Fruit fly (Drosophila melanogaster) whole organism, prepupa: Measurements from ENCODE around the gene CG9586.

Source experiments
- Blimp-1 ChIP-seq: fragments of 200-800 bp; sonication (Bioruptor generic); optimal IDR thresholded peaks from 3 replicates; lab custom pipeline; 2017; ENCODE audit warnings: missing biosample characterization, missing genetic modification characterization, mild to moderate bottlenecking, moderate library complexity, missing genetic modification reagents
- CG10631 ChIP-seq: fragments of 200-800 bp; sonication (Bioruptor generic); optimal IDR thresholded peaks from 2 replicates; lab custom pipeline; 2016; ENCODE audit warnings: missing biosample characterization, missing genetic modification characterization
- CG10669 ChIP-seq: fragments of 200-800 bp; sonication (Bioruptor generic); optimal IDR thresholded peaks from 3 replicates; lab custom pipeline; 2018; ENCODE audit warnings: missing biosample characterization, mild to moderate bottlenecking, missing genetic modification characterization, moderate library complexity
- CG11294 ChIP-seq: fragments of 200-800 bp; sonication (Bioruptor generic); IDR thresholded peaks from 2 replicates; pipeline ENCODE4 v1.3.6; 2022; ENCODE audit warnings: missing biosample characterization, missing genetic modification characterization
- CG15336 ChIP-seq: fragments of 200-800 bp; sonication (Bioruptor generic); IDR thresholded peaks from 2 replicates; pipeline ENCODE4 v1.3.6; 2022; ENCODE audit warnings: missing biosample characterization, missing genetic modification characterization
- CG1621 ChIP-seq: fragments of 200-800 bp; sonication (Bioruptor generic); optimal IDR thresholded peaks from 3 replicates; lab custom pipeline; 2018; ENCODE audit warnings: missing biosample characterization, mild to moderate bottlenecking, missing genetic modification characterization
- CG3032 ChIP-seq: fragments of 200-800 bp; optimal IDR thresholded peaks from 2 replicates; lab custom pipeline; 2019; ENCODE audit warnings: missing biosample characterization, mild to moderate bottlenecking, missing genetic modification characterization, moderate library complexity
- CG31627 ChIP-seq: fragments of 200-800 bp; sonication (Bioruptor generic); optimal IDR thresholded peaks from 3 replicates; lab custom pipeline; 2016; ENCODE audit warnings: missing biosample characterization, missing genetic modification characterization
- CG32006 ChIP-seq: fragments of 200-800 bp; sonication (Bioruptor generic); optimal IDR thresholded peaks from 3 replicates; lab custom pipeline; 2017; ENCODE audit warnings: missing biosample characterization, mild to moderate bottlenecking, missing genetic modification characterization
- CG34406 ChIP-seq: fragments of 200-800 bp; sonication (Bioruptor generic); optimal IDR thresholded peaks from 3 replicates; lab custom pipeline; 2016; ENCODE audit warnings: missing biosample characterization, missing genetic modification characterization
- CG3919 ChIP-seq: fragments of 200-800 bp; sonication (Bioruptor generic); optimal IDR thresholded peaks from 3 replicates; lab custom pipeline; 2016; ENCODE audit warnings: missing biosample characterization, missing genetic modification characterization
- CG6163 ChIP-seq: fragments of 200-800 bp; sonication (Bioruptor generic); IDR thresholded peaks from 3 replicates; pipeline ENCODE4 v1.3.6; 2022; ENCODE audit warnings: missing biosample characterization, missing genetic modification characterization
- CG6276 ChIP-seq: fragments of 200-800 bp; sonication (Bioruptor generic); optimal IDR thresholded peaks from 2 replicates; lab custom pipeline; 2017; ENCODE audit warnings: missing biosample characterization, mild to moderate bottlenecking, missing genetic modification characterization
- CG6792 ChIP-seq: fragments of 200-800 bp; sonication (Bioruptor generic); optimal IDR thresholded peaks from 3 replicates; lab custom pipeline; 2016; ENCODE audit warnings: missing biosample characterization, missing genetic modification characterization
- CG6808 ChIP-seq: fragments of 200-800 bp; sonication (Bioruptor generic); optimal IDR thresholded peaks from 3 replicates; lab custom pipeline; 2017; ENCODE audit warnings: missing biosample characterization, missing genetic modification characterization, mild to moderate bottlenecking, moderate library complexity, missing genetic modification reagents
- CG6854 ChIP-seq: fragments of 200-800 bp; sonication (Bioruptor generic); optimal IDR thresholded peaks from 2 replicates; lab custom pipeline; 2017; ENCODE audit warnings: missing biosample characterization, mild to moderate bottlenecking, missing genetic modification characterization
- CG8119 ChIP-seq: fragments of 200-800 bp; sonication (Bioruptor generic); IDR thresholded peaks from 3 replicates; pipeline ENCODE4 v1.3.6; 2022; ENCODE audit warnings: missing biosample characterization, missing genetic modification characterization
- CG8319 ChIP-seq: fragments of 200-800 bp; sonication (Bioruptor generic); optimal IDR thresholded peaks from 3 replicates; lab custom pipeline; 2016; ENCODE audit warnings: missing biosample characterization, missing genetic modification characterization
- CG8632 ChIP-seq: fragments of 200-800 bp; sonication (Bioruptor generic); optimal IDR thresholded peaks from 3 replicates; lab custom pipeline; 2016; ENCODE audit warnings: missing biosample characterization, missing genetic modification characterization
- CG9139 ChIP-seq: fragments of 200-800 bp; sonication (Bioruptor generic); optimal IDR thresholded peaks from 3 replicates; lab custom pipeline; 2017; ENCODE audit warnings: missing biosample characterization, mild to moderate bottlenecking, missing genetic modification characterization
- Eip75B ChIP-seq: fragments of 200-800 bp; sonication (Bioruptor generic); optimal IDR thresholded peaks from 3 replicates; lab custom pipeline; 2016; ENCODE audit warnings: missing biosample characterization, missing genetic modification characterization
- Eip78C ChIP-seq: fragments of 200-800 bp; sonication (Bioruptor generic); peaks from one replicate; lab custom pipeline; 2016; ENCODE audit warnings: missing biosample characterization, missing genetic modification characterization
- Eip93F ChIP-seq: fragments of 200-800 bp; sonication (Bioruptor generic); optimal IDR thresholded peaks from 2 replicates; lab custom pipeline; 2016; ENCODE audit warnings: missing biosample characterization, mild to moderate bottlenecking, missing genetic modification characterization
- Ets21C ChIP-seq: fragments of 200-800 bp; sonication (Bioruptor generic); optimal IDR thresholded peaks from 3 replicates; lab custom pipeline; 2016; ENCODE audit warnings: missing biosample characterization, missing genetic modification characterization
- Ets96B ChIP-seq: fragments of 200-800 bp; optimal IDR thresholded peaks from 2 replicates; lab custom pipeline; 2019; ENCODE audit warnings: missing biosample characterization, mild to moderate bottlenecking, missing genetic modification characterization, moderate library complexity
- Hr38 ChIP-seq: sonication (Bioruptor generic); optimal IDR thresholded peaks from 2 replicates; lab custom pipeline; 2016; ENCODE audit warnings: missing biosample characterization, missing genetic modification characterization
- Hr4 ChIP-seq: fragments of 200-800 bp; sonication (Bioruptor generic); optimal IDR thresholded peaks from 3 replicates; lab custom pipeline; 2016; ENCODE audit warnings: missing biosample characterization, missing genetic modification characterization
- Lpt ChIP-seq: fragments of 200-800 bp; sonication (Bioruptor generic); optimal IDR thresholded peaks from 3 replicates; lab custom pipeline; 2016; ENCODE audit warnings: missing biosample characterization, missing genetic modification characterization
- Met ChIP-seq: fragments of 200-800 bp; sonication (Bioruptor generic); optimal IDR thresholded peaks from 3 replicates; lab custom pipeline; 2016; ENCODE audit warnings: missing biosample characterization, missing genetic modification characterization
- OdsH ChIP-seq: fragments of 200-800 bp; sonication (Bioruptor generic); optimal IDR thresholded peaks from 3 replicates; lab custom pipeline; 2016; ENCODE audit warnings: missing biosample characterization, missing genetic modification characterization
- Smox ChIP-seq: fragments of 200-800 bp; sonication (Bioruptor generic); optimal IDR thresholded peaks from 3 replicates; lab custom pipeline; 2016; ENCODE audit warnings: missing biosample characterization, missing genetic modification characterization
- Sox102F ChIP-seq: fragments of 200-800 bp; sonication (Bioruptor generic); optimal IDR thresholded peaks from 2 replicates; lab custom pipeline; 2016; ENCODE audit warnings: missing biosample characterization, mild to moderate bottlenecking, missing genetic modification characterization
- Sox15 ChIP-seq: fragments of 200-800 bp; sonication (Bioruptor generic); optimal IDR thresholded peaks from 3 replicates; lab custom pipeline; 2016; ENCODE audit warnings: missing biosample characterization, missing genetic modification characterization
- achi ChIP-seq: fragments of 200-800 bp; sonication (Bioruptor generic); optimal IDR thresholded peaks from 3 replicates; lab custom pipeline; 2016; ENCODE audit warnings: missing biosample characterization, missing genetic modification characterization
- acj6 ChIP-seq: fragments of 200-800 bp; sonication (Bioruptor generic); optimal IDR thresholded peaks from 3 replicates; lab custom pipeline; 2016; ENCODE audit warnings: missing biosample characterization, missing genetic modification characterization
- cyc ChIP-seq: fragments of 200-800 bp; sonication (Bioruptor generic); optimal IDR thresholded peaks from 3 replicates; lab custom pipeline; 2016; ENCODE audit warnings: missing biosample characterization, missing genetic modification characterization
- dsx ChIP-seq: fragments of 200-800 bp; optimal IDR thresholded peaks from 3 replicates; lab custom pipeline; 2019; ENCODE audit warnings: missing biosample characterization, mild to moderate bottlenecking, missing genetic modification characterization, moderate library complexity; ENCODE audit not compliant: poor library complexity, severe bottlenecking
- eg ChIP-seq: fragments of 200-800 bp; sonication (Bioruptor generic); IDR thresholded peaks from 3 replicates; pipeline ENCODE4 v1.3.6; 2022; ENCODE audit warnings: missing biosample characterization, missing genetic modification characterization
- esn ChIP-seq: fragments of 200-800 bp; sonication (Bioruptor generic); optimal IDR thresholded peaks from 2 replicates; lab custom pipeline; 2016; ENCODE audit warnings: missing biosample characterization, mild to moderate bottlenecking, missing genetic modification characterization, moderate library complexity
- fd59A ChIP-seq: fragments of 200-800 bp; sonication (Bioruptor generic); optimal IDR thresholded peaks from 2 replicates; lab custom pipeline; 2017; ENCODE audit warnings: missing biosample characterization, mild to moderate bottlenecking, missing genetic modification characterization, missing genetic modification reagents
- fd85E ChIP-seq: fragments of 200-800 bp; sonication (Bioruptor generic); optimal IDR thresholded peaks from 3 replicates; lab custom pipeline; 2016; ENCODE audit warnings: missing biosample characterization, missing genetic modification characterization
- fkh ChIP-seq: fragments of 200-800 bp; sonication (Bioruptor generic); optimal IDR thresholded peaks from 3 replicates; lab custom pipeline; 2017; ENCODE audit warnings: missing biosample characterization, mild to moderate bottlenecking, missing genetic modification characterization, moderate library complexity
- net ChIP-seq: fragments of 200-800 bp; sonication (Bioruptor generic); optimal IDR thresholded peaks from 3 replicates; lab custom pipeline; 2016; ENCODE audit warnings: missing biosample characterization, missing genetic modification characterization
- pdm3 ChIP-seq: fragments of 200-800 bp; sonication (Bioruptor generic); optimal IDR thresholded peaks from 3 replicates; lab custom pipeline; 2016; ENCODE audit warnings: missing biosample characterization, missing genetic modification characterization
- salr ChIP-seq, 2 experiments: fragments of 200-800 bp; sonication (Bioruptor generic); optimal IDR thresholded peaks; 3 replicates each; lab custom pipeline; 2016 to 2018; ENCODE audit warnings: missing biosample characterization in 2 of 2, missing genetic modification characterization in 2 of 2, mild to moderate bottlenecking in 1 of 2
- spab ChIP-seq: fragments of 200-800 bp; sonication (Bioruptor generic); optimal IDR thresholded peaks from 2 replicates; lab custom pipeline; 2017; ENCODE audit warnings: missing biosample characterization, mild to moderate bottlenecking, missing genetic modification characterization, missing genetic modification reagents
- ss ChIP-seq, 2 experiments: fragments of 200-800 bp; sonication (Bioruptor generic); optimal IDR thresholded peaks; 2 replicates in 1 of 2; 3 replicates in 1 of 2; lab custom pipeline; 2017 to 2018; ENCODE audit warnings: mild to moderate bottlenecking in 2 of 2, missing biosample characterization in 2 of 2, missing genetic modification characterization in 2 of 2, moderate library complexity in 1 of 2
- svp ChIP-seq: fragments of 200-800 bp; sonication (Bioruptor generic); peaks from one replicate; lab custom pipeline; 2016; ENCODE audit warnings: missing biosample characterization, missing genetic modification characterization
- topi ChIP-seq: fragments of 200-800 bp; sonication (Bioruptor generic); optimal IDR thresholded peaks from 3 replicates; lab custom pipeline; 2016; ENCODE audit warnings: missing biosample characterization, missing genetic modification characterization
- vri ChIP-seq: fragments of 200-800 bp; sonication (Bioruptor generic); optimal IDR thresholded peaks from 3 replicates; lab custom pipeline; 2016; ENCODE audit warnings: missing biosample characterization, mild to moderate bottlenecking, missing genetic modification characterization

The CG9586 gene

DNA sequence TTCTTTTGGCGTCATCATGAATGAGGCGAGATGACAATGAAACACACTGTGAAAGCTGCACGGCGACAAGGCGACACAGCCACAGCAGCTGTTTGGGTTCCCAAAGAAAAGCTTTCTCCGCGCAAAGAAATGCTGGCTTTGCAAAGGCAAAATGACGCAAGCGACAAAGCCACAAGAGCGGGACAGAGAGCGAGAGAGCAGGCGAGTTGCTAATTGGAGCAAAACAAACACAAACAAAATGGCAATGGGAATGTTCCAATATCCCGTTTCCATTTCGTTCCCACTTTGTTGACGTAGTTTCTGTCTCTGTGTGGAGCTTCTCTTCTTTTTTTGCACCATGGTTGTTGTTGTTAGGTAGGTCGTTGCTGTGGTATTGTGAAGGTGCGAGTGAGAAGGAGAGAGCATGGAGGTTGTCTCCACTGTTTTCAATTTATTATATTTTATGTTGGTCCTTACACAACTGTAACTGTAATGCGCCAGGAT is 38.9 kb upstream of the CG9586 start (continued):
- TF ChIP-seq Hr4 (GFP tag; lab: Kevin White, UChicago) (no peak), CG10669 (peak; percentile 18), CG6276 (peak; percentile 78), Sox15 (GFP tag; lab: Kevin White, UChicago) (no peak), Smox (GFP tag; lab: Kevin White, UChicago) (no peak), Eip93F (GFP tag; lab: Kevin White, UChicago) (peak; percentile 99), cyc (no peak), esn (peak; percentile 43), dsx (GFP tag; lab: Kevin White, UChicago) (peak; percentile 81), Lpt (peak; percentile 71), achi (GFP tag; lab: Kevin White, UChicago) (peak; percentile 6), CG31627 (no peak), Ets21C (GFP tag; lab: Kevin White, UChicago) (no peak), CG6163 (GFP tag; lab: Robert Waterston, UW) (peak; percentile 93), eg (peak; percentile 87), CG8319 (GFP tag; lab: Kevin White, UChicago) (no peak), OdsH (GFP tag; lab: Kevin White, UChicago) (no peak), CG6854 (peak; percentile 86), net (peak; percentile 74), Blimp-1 (GFP tag; lab: Kevin White, UChicago) (no peak)

DNA sequence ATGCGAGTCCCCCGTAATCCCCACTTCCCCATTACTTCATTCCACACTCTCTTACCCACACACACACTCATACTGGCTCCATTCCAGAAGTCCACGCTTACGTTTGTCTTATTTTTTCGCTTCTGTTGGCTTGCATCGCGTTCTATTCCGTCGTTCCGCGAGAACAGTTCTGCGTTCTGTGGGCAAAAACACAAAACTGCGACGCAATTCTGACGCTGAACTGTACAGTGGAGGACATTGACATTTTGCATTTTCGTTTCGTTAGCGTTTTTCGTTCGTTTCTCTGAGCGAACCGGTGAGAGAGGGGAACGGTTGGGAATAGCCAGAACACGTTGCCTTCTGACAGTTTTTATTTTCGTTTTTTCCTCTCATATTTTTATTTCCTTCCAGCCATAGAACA is 37.1 kb upstream of the CG9586 start:
- TF ChIP-seq CG32006 (GFP tag; lab: Kevin White, UChicago) = peak; percentile 3
- no peak for TF ChIP-seq fd59A
- TF ChIP-seq CG6854 = peak; percentile 82
- TF ChIP-seq Ets96B = peak; percentile 45
- peak; percentile 22 for TF ChIP-seq Sox102F (GFP tag; lab: Kevin White, UChicago)
- TF ChIP-seq acj6 (GFP tag; lab: Kevin White, UChicago) = no peak
- TF ChIP-seq Met (GFP tag; lab: Kevin White, UChicago) = peak; percentile 28
- TF ChIP-seq CG8119 (GFP tag; lab: Robert Waterston, UW) = peak; percentile 69; the same call in 2 of the 3 replicates
- no peak for TF ChIP-seq CG34406
- no peak for TF ChIP-seq Hr4 (GFP tag; lab: Kevin White, UChicago)
- TF ChIP-seq svp (GFP tag; lab: Kevin White, UChicago) = no peak
- TF ChIP-seq vri = peak; percentile 93
- TF ChIP-seq CG3032 = peak; percentile 20
- TF ChIP-seq CG8319 (GFP tag; lab: Kevin White, UChicago) = no peak
- TF ChIP-seq fd85E (GFP tag; lab: Kevin White, UChicago) = peak; percentile 41
- no peak for TF ChIP-seq Hr38
- TF ChIP-seq topi (GFP tag; lab: Kevin White, UChicago) = peak; percentile 12
- TF ChIP-seq salr (GFP tag; optimal IDR thresholded peaks at IDR 0.05; lab: Kevin White, UChicago) = peak in 1 of 2 experiments; percentile 13
- peak; percentile 35 for TF ChIP-seq esn
- no peak for TF ChIP-seq pdm3 (GFP tag; lab: Kevin White, UChicago)
- TF ChIP-seq OdsH (GFP tag; lab: Kevin White, UChicago) = no peak
- TF ChIP-seq Eip78C = peak; percentile 79
- TF ChIP-seq CG1621 = peak; percentile 68
- peak; percentile 14 for TF ChIP-seq spab (GFP tag; lab: Kevin White, UChicago)
- peak; percentile 66 for TF ChIP-seq CG9139 (GFP tag; lab: Kevin White, UChicago)
- no peak for TF ChIP-seq Blimp-1 (GFP tag; lab: Kevin White, UChicago)
- peak; percentile 41 for TF ChIP-seq Eip75B (GFP tag; lab: Kevin White, UChicago)
- peak; percentile 88 for TF ChIP-seq Eip93F (GFP tag; lab: Kevin White, UChicago)
- no peak for TF ChIP-seq CG11294
- TF ChIP-seq CG15336 (GFP tag; lab: Robert Waterston, UW) = peak; percentile 71
- TF ChIP-seq Sox15 (GFP tag; lab: Kevin White, UChicago) = no peak
- no peak for TF ChIP-seq CG10631 (GFP tag; lab: Kevin White, UChicago)
- TF ChIP-seq net = peak; percentile 41
- TF ChIP-seq CG6808 = peak; percentile 71
- peak; percentile 25 for TF ChIP-seq fkh (GFP tag; lab: Kevin White, UChicago)
- no peak for TF ChIP-seq CG8632 (GFP tag; lab: Kevin White, UChicago)
- TF ChIP-seq Ets21C (GFP tag; lab: Kevin White, UChicago) = no peak
- TF ChIP-seq CG3919 = no peak
- peak; percentile 77 to 83 for TF ChIP-seq ss (GFP tag; optimal IDR thresholded peaks at IDR 0.05; lab: Kevin White, UChicago)
- TF ChIP-seq CG6792 (GFP tag; lab: Kevin White, UChicago) = no peak
